Worm (Caenorhabditis elegans): ENCODE data around the gene ctsa-4.1.

ce11 chrII:6342455-6342854 lies 24.3 kb upstream of the ctsa-4.1 start:
- TF ChIP-seq unc-86 (tag; optimal IDR thresholded peaks at IDR 0.05) (no peak), hlh-30 (tag; optimal IDR thresholded peaks at IDR 0.05; ENCODE audit: insufficient read depth) (no peak), pha-2 (tag; optimal IDR thresholded peaks at IDR 0.05) (no peak), nfya-1 (tag; optimal IDR thresholded peaks at IDR 0.05) (no peak), unc-3 (GFP tag; conservative IDR thresholded peaks at IDR 0.05) (no peak), unc-3 (tag; optimal IDR thresholded peaks at IDR 0.05) (no peak), hlh-6 (tag; optimal IDR thresholded peaks at IDR 0.05) (no peak), ama-1 (optimal IDR thresholded peaks at IDR 0.05) (no peak), mec-3 (tag; optimal IDR thresholded peaks at IDR 0.05; ENCODE audit: borderline replicate concordance) (no peak), ets-4 (tag; optimal IDR thresholded peaks at IDR 0.05) (no peak)
